Worm (Caenorhabditis elegans) whole organism, L4 larva: Measurements from ENCODE around the gene aqp-7.

ENCODE experiments used
- ZK546.5 ChIP-seq, 2 experiments: sonication (generic microtip); optimal IDR thresholded peaks; 2 replicates each; lab custom pipeline; 2017; ENCODE audit warnings: missing biosample characterization in 2 of 2, missing genetic modification characterization in 2 of 2
- ces-1 ChIP-seq: fragments of 150-350 bp; sonication (generic microtip); optimal IDR thresholded peaks from 4 replicates; lab custom pipeline; 2014; ENCODE audit warnings: missing biosample characterization, missing genetic modification reagents, missing genetic modification characterization
- lin-15B ChIP-seq: fragments of 150-350 bp; sonication (generic microtip); optimal IDR thresholded peaks from 3 replicates; lab custom pipeline; 2014; ENCODE audit warnings: missing biosample characterization, missing genetic modification characterization

ce11 chrX:3024637-3025113, at the start of gene aqp-7:
- TF ChIP-seq ces-1 = no peak
- no peak for TF ChIP-seq lin-15B (tag; lab: Kevin White, UChicago)
- no peak for TF ChIP-seq ZK546.5 (tag; optimal IDR thresholded peaks at IDR 0.05; lab: Kevin White, UChicago)
